Worm (Caenorhabditis elegans): ENCODE data around the gene gtf-2H3.

ce11 chrIII:10112958-10113357 lies 7.0 kb downstream of the gtf-2H3 start, which contains the start of gene vps-29:
- TF ChIP-seq pha-4 (GFP tag; IDR thresholded peaks at IDR 0.05), result no peak
- no peak for TF ChIP-seq pha-4 (tag; optimal IDR thresholded peaks at IDR 0.05)
- no peak for TF ChIP-seq ceh-32 (tag; optimal IDR thresholded peaks at IDR 0.05; ENCODE audit: poor library complexity)
- no peak for TF ChIP-seq fkh-10 (GFP tag; optimal IDR thresholded peaks at IDR 0.05)
- no peak for TF ChIP-seq ctbp-1 (GFP tag; IDR thresholded peaks at IDR 0.05)
- TF ChIP-seq ama-1 (optimal IDR thresholded peaks at IDR 0.05), result no peak
- no peak for TF ChIP-seq pqm-1 (tag; optimal IDR thresholded peaks at IDR 0.05)
- TF ChIP-seq ceh-28 (tag; optimal IDR thresholded peaks at IDR 0.05), result no peak
- TF ChIP-seq Y105C5A.15 (GFP tag; IDR thresholded peaks at IDR 0.05), result no peak
- TF ChIP-seq hlh-30 (tag; optimal IDR thresholded peaks at IDR 0.05; ENCODE audit: insufficient read depth), result no peak
- TF ChIP-seq lin-29 (GFP tag; IDR thresholded peaks at IDR 0.05), result no peak
- no peak for TF ChIP-seq nhr-237 (tag; optimal IDR thresholded peaks at IDR 0.05)
- TF ChIP-seq ceh-62 (tag; optimal IDR thresholded peaks at IDR 0.05), result no peak
